Fruit fly (Drosophila melanogaster) whole organism, embryonic: ENCODE data around the gene CG4991.
A peak's percentile ranks its signal among the peaks of the same experiment; 100 is the strongest.

Source experiments
- Awh ChIP-seq: fragments of 200-800 bp; sonication (Bioruptor generic); IDR thresholded peaks from 2 replicates; pipeline ENCODE4, ENCODE4 v1.3.6; 2022; ENCODE audit warnings: missing biosample characterization, missing genetic modification characterization
- CG1024 ChIP-seq: fragments of 200-800 bp; sonication (Bioruptor generic); IDR thresholded peaks from 2 replicates; pipeline ENCODE4 v1.3.6; 2022; ENCODE audit warnings: missing biosample characterization, missing genetic modification characterization
- CG10274 ChIP-seq: fragments of 200-800 bp; sonication (Bioruptor generic); optimal IDR thresholded peaks from 3 replicates; lab custom pipeline; 2017; ENCODE audit warnings: missing biosample characterization, mild to moderate bottlenecking, missing genetic modification characterization
- CG10462 ChIP-seq: fragments of 200-800 bp; sonication (Bioruptor generic); optimal IDR thresholded peaks from 2 replicates; lab custom pipeline; 2016; ENCODE audit warnings: missing biosample characterization, missing genetic modification characterization
- CG10979 ChIP-seq: fragments of 200-800 bp; sonication (Bioruptor generic); optimal IDR thresholded peaks from 2 replicates; lab custom pipeline; 2018; ENCODE audit warnings: missing biosample characterization, mild to moderate bottlenecking, missing genetic modification characterization, moderate library complexity
- CG14667 ChIP-seq: fragments of 200-800 bp; sonication (Bioruptor generic); IDR thresholded peaks from 2 replicates; pipeline ENCODE4 v1.3.6; 2022; ENCODE audit warnings: missing biosample characterization, missing genetic modification characterization
- CG15011 ChIP-seq: fragments of 200-800 bp; sonication (Bioruptor generic); optimal IDR thresholded peaks from 3 replicates; lab custom pipeline; 2018; ENCODE audit warnings: missing biosample characterization, mild to moderate bottlenecking, missing genetic modification characterization
- CG16815 ChIP-seq: fragments of 200-800 bp; sonication (Bioruptor generic); optimal IDR thresholded peaks from 3 replicates; lab custom pipeline; 2017; ENCODE audit warnings: missing biosample characterization, mild to moderate bottlenecking, missing genetic modification characterization
- CG17186 ChIP-seq: fragments of 200-800 bp; sonication (Bioruptor generic); optimal IDR thresholded peaks from 3 replicates; lab custom pipeline; 2017; ENCODE audit warnings: missing biosample characterization, missing genetic modification reagents, missing genetic modification characterization
- CG17829 ChIP-seq: fragments of 200-800 bp; optimal IDR thresholded peaks from 2 replicates; lab custom pipeline; 2019; ENCODE audit warnings: missing biosample characterization, mild to moderate bottlenecking, missing genetic modification characterization, moderate library complexity
- CG31365 ChIP-seq: fragments of 200-800 bp; sonication (Bioruptor generic); optimal IDR thresholded peaks from 2 replicates; lab custom pipeline; 2018; ENCODE audit warnings: missing biosample characterization, mild to moderate bottlenecking, missing genetic modification characterization
- CG31388 ChIP-seq: fragments of 200-800 bp; sonication (Bioruptor generic); optimal IDR thresholded peaks from 2 replicates; lab custom pipeline; 2016; ENCODE audit warnings: missing biosample characterization, missing genetic modification characterization
- CG7786 ChIP-seq: fragments of 200-800 bp; sonication (Bioruptor generic); optimal IDR thresholded peaks from 2 replicates; lab custom pipeline; 2016; ENCODE audit warnings: missing biosample characterization, missing genetic modification characterization
- CG8478 ChIP-seq: fragments of >200 bp; optimal IDR thresholded peaks from 2 replicates; lab custom pipeline; 2018
- CG9817 ChIP-seq: fragments of 200-800 bp; sonication (Bioruptor generic); optimal IDR thresholded peaks from 2 replicates; lab custom pipeline; 2018; ENCODE audit warnings: missing biosample characterization, mild to moderate bottlenecking, missing genetic modification characterization, moderate library complexity
- D ChIP-seq, 2 experiments: fragments of 200-800 bp in 1 of 2; fragments of >200 bp in 1 of 2; sonication (Bioruptor generic) in 1 of 2; optimal IDR thresholded peaks; 2 replicates in 1 of 2; 3 replicates in 1 of 2; lab custom pipeline; 2017; ENCODE audit warnings: mild to moderate bottlenecking in 1 of 2, missing biosample characterization in 1 of 2, missing genetic modification characterization in 1 of 2, missing genetic modification reagents in 1 of 2
- Dad ChIP-seq: fragments of 200-800 bp; sonication (Bioruptor generic); optimal IDR thresholded peaks from 3 replicates; lab custom pipeline; 2016; ENCODE audit warnings: missing biosample characterization, missing genetic modification characterization
- H2.0 ChIP-seq: fragments of 200-800 bp; sonication (Bioruptor generic); IDR thresholded peaks from 2 replicates; pipeline ENCODE4 v1.3.6; 2022; ENCODE audit warnings: missing biosample characterization, missing genetic modification characterization
- HLHmδ ChIP-seq: fragments of 200-800 bp; sonication (Bioruptor generic); optimal IDR thresholded peaks from 2 replicates; lab custom pipeline; 2018; ENCODE audit warnings: missing biosample characterization, mild to moderate bottlenecking, missing genetic modification characterization, moderate library complexity
- MESR4 ChIP-seq: fragments of 200-800 bp; sonication (Bioruptor generic); optimal IDR thresholded peaks from 2 replicates; lab custom pipeline; 2018; ENCODE audit warnings: missing biosample characterization, mild to moderate bottlenecking, missing genetic modification characterization, moderate library complexity
- Mad ChIP-seq: fragments of 200-800 bp; sonication (Bioruptor generic); optimal IDR thresholded peaks from 2 replicates; lab custom pipeline; 2016; ENCODE audit warnings: missing biosample characterization, missing genetic modification characterization
- Spps ChIP-seq: fragments of 200-800 bp; sonication (Bioruptor generic); optimal IDR thresholded peaks from 2 replicates; lab custom pipeline; 2018; ENCODE audit warnings: missing biosample characterization, mild to moderate bottlenecking, missing genetic modification characterization
- Stat92E ChIP-seq, 3 experiments: fragments of >200 bp in 2 of 3; fragments of 200-800 bp in 1 of 3; sonication (Bioruptor generic) in 1 of 3; optimal IDR thresholded peaks; 2 replicates each; lab custom pipeline; 2017 to 2019; ENCODE audit warnings: missing biosample characterization in 3 of 3, missing genetic modification characterization in 3 of 3, mild to moderate bottlenecking in 1 of 3, moderate library complexity in 1 of 3
- YL-1 ChIP-seq: fragments of 200-800 bp; sonication (Bioruptor generic); optimal IDR thresholded peaks from 3 replicates; lab custom pipeline; 2017; ENCODE audit warnings: missing biosample characterization, mild to moderate bottlenecking, missing genetic modification characterization
- ab ChIP-seq: fragments of 200-800 bp; sonication (Bioruptor generic); optimal IDR thresholded peaks from 2 replicates; lab custom pipeline; 2016; ENCODE audit warnings: missing biosample characterization, missing genetic modification characterization
- amos ChIP-seq: fragments of 200-800 bp; sonication (Bioruptor generic); IDR thresholded peaks from 2 replicates; pipeline ENCODE4 v1.3.6; 2022; ENCODE audit warnings: missing biosample characterization, missing genetic modification characterization; ENCODE audit not compliant: partially characterized antibody
- ato ChIP-seq: fragments of 200-800 bp; sonication (Bioruptor generic); IDR thresholded peaks from 2 replicates; pipeline ENCODE4 v1.3.6; 2022; ENCODE audit warnings: missing biosample characterization, missing genetic modification characterization; ENCODE audit not compliant: partially characterized antibody
- bab2 ChIP-seq: fragments of 200-800 bp; sonication (Bioruptor generic); optimal IDR thresholded peaks from 2 replicates; lab custom pipeline; 2016; ENCODE audit warnings: missing biosample characterization, missing genetic modification characterization
- bigmax ChIP-seq: fragments of 200-800 bp; sonication (Bioruptor generic); optimal IDR thresholded peaks from 2 replicates; lab custom pipeline; 2018; ENCODE audit warnings: missing biosample characterization, mild to moderate bottlenecking, missing genetic modification characterization
- br ChIP-seq: fragments of >200 bp; optimal IDR thresholded peaks from 2 replicates; lab custom pipeline; 2017
- ewg ChIP-seq: fragments of 200-800 bp; sonication (Bioruptor generic); optimal IDR thresholded peaks from 3 replicates; lab custom pipeline; 2017; ENCODE audit warnings: mild to moderate bottlenecking, missing biosample characterization, missing genetic modification reagents, missing genetic modification characterization
- grau ChIP-seq: fragments of 200-800 bp; optimal IDR thresholded peaks from 3 replicates; lab custom pipeline; 2019; ENCODE audit warnings: missing biosample characterization, mild to moderate bottlenecking, missing genetic modification characterization, moderate library complexity
- gt ChIP-seq: fragments of 200-800 bp; sonication (Bioruptor generic); IDR thresholded peaks from 2 replicates; pipeline ENCODE4 v1.3.6; 2022; ENCODE audit warnings: missing biosample characterization, missing genetic modification characterization
- hth ChIP-seq: fragments of >200 bp; optimal IDR thresholded peaks from 2 replicates; lab custom pipeline; 2017; ENCODE audit warnings: inconsistent platforms
- ind ChIP-seq: fragments of 200-800 bp; sonication (Bioruptor generic); optimal IDR thresholded peaks from 3 replicates; lab custom pipeline; 2016; ENCODE audit warnings: missing biosample characterization, missing genetic modification characterization
- insv ChIP-seq, 2 experiments: fragments of 200-800 bp; sonication (Bioruptor generic); optimal IDR thresholded peaks; 3 replicates each; lab custom pipeline; 2016 to 2018; ENCODE audit warnings: missing biosample characterization in 2 of 2, missing genetic modification characterization in 2 of 2
- luna ChIP-seq: fragments of 200-800 bp; sonication (Bioruptor generic); optimal IDR thresholded peaks from 2 replicates; lab custom pipeline; 2016; ENCODE audit warnings: missing biosample characterization, missing genetic modification characterization
- maf-S ChIP-seq: fragments of 200-800 bp; sonication (Bioruptor generic); optimal IDR thresholded peaks from 2 replicates; lab custom pipeline; 2016; ENCODE audit warnings: missing biosample characterization, missing genetic modification characterization
- onecut ChIP-seq: fragments of 200-800 bp; sonication (Bioruptor generic); IDR thresholded peaks from 2 replicates; pipeline ENCODE4 v1.3.6; 2022; ENCODE audit warnings: missing biosample characterization, missing genetic modification characterization
- pho ChIP-seq: fragments of 200-800 bp; sonication (Bioruptor generic); optimal IDR thresholded peaks from 2 replicates; lab custom pipeline; 2016; ENCODE audit warnings: missing biosample characterization, missing genetic modification characterization
- pita ChIP-seq: fragments of 200-800 bp; sonication (Bioruptor generic); optimal IDR thresholded peaks from 2 replicates; lab custom pipeline; 2017; ENCODE audit warnings: missing biosample characterization, mild to moderate bottlenecking, missing genetic modification characterization
- slou ChIP-seq: fragments of 200-800 bp; sonication (Bioruptor generic); optimal IDR thresholded peaks from 3 replicates; lab custom pipeline; 2016; ENCODE audit warnings: missing biosample characterization, missing genetic modification characterization
- slp2 ChIP-seq: fragments of 200-800 bp; sonication (Bioruptor generic); optimal IDR thresholded peaks from 2 replicates; lab custom pipeline; 2016; ENCODE audit warnings: missing biosample characterization, missing genetic modification characterization
- sob ChIP-seq: fragments of 200-800 bp; sonication (Bioruptor generic); IDR thresholded peaks from 2 replicates; pipeline ENCODE4 v1.3.6; 2022; ENCODE audit warnings: missing biosample characterization, missing genetic modification characterization
- ssp ChIP-seq: fragments of 200-800 bp; sonication (Bioruptor generic); IDR thresholded peaks from 2 replicates; pipeline ENCODE4 v1.3.6; 2022; ENCODE audit warnings: missing biosample characterization, missing genetic modification characterization
- tap ChIP-seq: fragments of 200-800 bp; optimal IDR thresholded peaks from 3 replicates; lab custom pipeline; 2019; ENCODE audit warnings: missing biosample characterization, mild to moderate bottlenecking, missing genetic modification characterization, moderate library complexity
- tgo ChIP-seq: fragments of 200-800 bp; sonication (Bioruptor generic); IDR thresholded peaks from 3 replicates; pipeline ENCODE4 v1.3.6; 2022; ENCODE audit warnings: missing biosample characterization, missing genetic modification characterization
- tup ChIP-seq: fragments of 200-800 bp; sonication (Bioruptor generic); optimal IDR thresholded peaks from 2 replicates; lab custom pipeline; 2016; ENCODE audit warnings: missing biosample characterization, mild to moderate bottlenecking, missing genetic modification characterization, moderate library complexity
- unc-4 ChIP-seq: fragments of 200-800 bp; sonication (Bioruptor generic); IDR thresholded peaks from 2 replicates; pipeline ENCODE4 v1.3.6; 2022; ENCODE audit warnings: missing biosample characterization, missing genetic modification characterization; ENCODE audit not compliant: partially characterized antibody
- zen ChIP-seq: fragments of 200-800 bp; sonication (Bioruptor generic); optimal IDR thresholded peaks from 3 replicates; lab custom pipeline; 2018; ENCODE audit warnings: missing biosample characterization, mild to moderate bottlenecking, missing genetic modification characterization, moderate library complexity

CG4991 gene

DNA sequence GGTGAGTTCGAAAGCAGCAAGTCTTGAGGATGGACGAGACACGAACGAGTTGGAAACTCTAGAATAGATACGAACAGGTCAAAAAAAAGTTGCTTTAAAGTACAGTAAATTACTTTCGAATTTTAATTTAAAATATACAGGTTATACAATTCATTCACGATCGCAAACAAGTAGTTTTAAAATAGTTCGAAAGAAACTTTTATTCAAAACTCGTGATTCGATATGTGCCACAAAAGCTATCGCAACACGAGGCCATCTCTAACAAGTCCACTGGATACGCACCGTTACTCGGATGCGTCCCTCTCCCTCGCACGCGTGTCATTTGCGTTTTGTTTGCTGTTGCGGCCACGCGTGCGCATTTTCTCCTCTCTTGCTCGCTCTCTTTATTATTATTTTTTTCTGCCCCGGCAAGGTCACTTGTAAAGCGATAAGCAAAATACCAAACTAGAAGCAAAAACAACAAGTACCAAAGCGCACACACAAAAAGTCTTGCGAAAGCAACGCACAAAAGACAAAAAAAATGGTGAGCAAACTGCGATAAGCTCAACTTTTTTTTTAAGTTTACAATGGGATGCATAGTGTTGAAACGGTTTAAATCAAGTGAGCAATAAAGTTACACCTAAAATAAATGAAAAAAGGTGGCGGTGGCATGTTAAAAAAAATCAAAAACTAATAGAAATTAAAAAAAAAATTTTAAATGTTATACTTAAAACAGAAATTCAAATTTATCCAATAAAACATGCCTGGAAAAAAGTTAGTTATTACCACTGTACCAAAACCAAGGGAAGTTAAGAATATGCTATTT is 33.6 kb downstream of the CG4991 start (continued):
- peak; percentile 29 for TF ChIP-seq ssp (GFP tag; lab: Robert Waterston, UW)
- no peak for TF ChIP-seq Stat92E (GFP tag; optimal IDR thresholded peaks at IDR 0.05; lab: Kevin White, UChicago)
- no peak for TF ChIP-seq CG10462 (GFP tag; lab: Kevin White, UChicago)
- peak; percentile 8 for TF ChIP-seq CG10274
- TF ChIP-seq Dad: no peak
- TF ChIP-seq Mad (GFP tag; lab: Kevin White, UChicago): peak; percentile 36
- TF ChIP-seq slp2 (GFP tag; lab: Kevin White, UChicago): no peak
- no peak for TF ChIP-seq br (lab: Kevin White, UChicago)
- TF ChIP-seq ind (GFP tag; lab: Kevin White, UChicago): peak; percentile 55
- TF ChIP-seq D (optimal IDR thresholded peaks at IDR 0.05; lab: Kevin White, UChicago): no peak
- peak; percentile 42 for TF ChIP-seq D (GFP tag; optimal IDR thresholded peaks at IDR 0.05; lab: Kevin White, UChicago)
- TF ChIP-seq H2.0 (GFP tag; lab: Robert Waterston, UW): peak; percentile 73
- no peak for TF ChIP-seq tup
- TF ChIP-seq tgo (GFP tag; lab: Robert Waterston, UW): peak; percentile 75
- TF ChIP-seq pho (GFP tag; lab: Kevin White, UChicago): peak; percentile 25
- TF ChIP-seq onecut (GFP tag; lab: Robert Waterston, UW): peak; percentile 36; the same call in 1 of the 2 replicates
- TF ChIP-seq CG31388 (GFP tag; lab: Kevin White, UChicago): no peak
- TF ChIP-seq ewg (GFP tag; lab: Kevin White, UChicago): peak; percentile 78
- no peak for TF ChIP-seq gt (GFP tag; lab: Robert Waterston, UW)
- TF ChIP-seq Spps (tag; lab: Kevin White, UChicago): peak; percentile 18
- no peak for TF ChIP-seq slou (GFP tag; lab: Kevin White, UChicago)
- TF ChIP-seq MESR4: no peak
- TF ChIP-seq CG9817 (tag; lab: Kevin White, UChicago): peak; percentile 43
- TF ChIP-seq hth (lab: Kevin White, UChicago): no peak
- peak; percentile 67 for TF ChIP-seq tap
- peak; percentile 13 for TF ChIP-seq CG7786 (GFP tag; lab: Kevin White, UChicago)
- peak; percentile 57 for TF ChIP-seq HLHmδ (GFP tag; lab: Kevin White, UChicago)
- TF ChIP-seq CG17186 (GFP tag; lab: Kevin White, UChicago): no peak
- TF ChIP-seq CG8478: no peak
- no peak for TF ChIP-seq insv (GFP tag; optimal IDR thresholded peaks at IDR 0.05; lab: Kevin White, UChicago)
- no peak for TF ChIP-seq ab (GFP tag; lab: Kevin White, UChicago)
- peak; percentile 14 for TF ChIP-seq YL-1 (GFP tag; lab: Kevin White, UChicago)
- TF ChIP-seq CG31365: no peak
- no peak for TF ChIP-seq luna (GFP tag; lab: Kevin White, UChicago)
- TF ChIP-seq CG16815: no peak
- TF ChIP-seq zen (tag; lab: Kevin White, UChicago): no peak
- TF ChIP-seq grau (tag; lab: Kevin White, UChicago): peak; percentile 68
- peak; percentile 37; the same call in 1 of the 2 replicates for TF ChIP-seq CG1024 (GFP tag; lab: Robert Waterston, UW)
- TF ChIP-seq CG10979 (tag; lab: Kevin White, UChicago): peak; percentile 54
- TF ChIP-seq pita: no peak
- TF ChIP-seq bab2 (GFP tag; lab: Kevin White, UChicago): no peak
- peak; percentile 90 for TF ChIP-seq amos (GFP tag; lab: Robert Waterston, UW)
- peak; percentile 56; the same call in 1 of the 2 replicates for TF ChIP-seq Awh (GFP tag; lab: Robert Waterston, UW)
- peak; percentile 87 for TF ChIP-seq unc-4 (GFP tag; lab: Robert Waterston, UW)
- TF ChIP-seq sob (GFP tag; lab: Robert Waterston, UW): peak; percentile 63
- TF ChIP-seq CG17829: peak; percentile 63
- TF ChIP-seq ato: peak; percentile 77
- peak; percentile 45 for TF ChIP-seq CG14667 (GFP tag; lab: Robert Waterston, UW)
- TF ChIP-seq CG15011 (GFP tag; lab: Kevin White, UChicago): peak; percentile 27
- TF ChIP-seq maf-S: peak; percentile 40
- TF ChIP-seq bigmax (GFP tag; lab: Kevin White, UChicago): no peak
